Fruit fly (Drosophila melanogaster) whole organism, wandering third instar larva: ENCODE data around the gene Cep135.

Experiments used
- Abd-B ChIP-seq: fragments of >200 bp; optimal IDR thresholded peaks from 2 replicates; lab custom pipeline; 2017; ENCODE audit warnings: missing biosample characterization, missing genetic modification characterization
- CG9705 ChIP-seq: fragments of 200-800 bp; sonication (Bioruptor generic); optimal IDR thresholded peaks from 2 replicates; lab custom pipeline; 2018; ENCODE audit warnings: missing biosample characterization, mild to moderate bottlenecking, missing genetic modification characterization
- Hr78 ChIP-seq: fragments of >200 bp; optimal IDR thresholded peaks from 2 replicates; lab custom pipeline; 2017; ENCODE audit warnings: missing biosample characterization, missing genetic modification characterization
- Hr83 ChIP-seq: fragments of 200-300 bp; sonication (Bioruptor generic); optimal IDR thresholded peaks from 2 replicates; lab custom pipeline; 2016; ENCODE audit warnings: missing biosample characterization, mild to moderate bottlenecking, missing genetic modification characterization, moderate library complexity; ENCODE audit not compliant: poor library complexity, severe bottlenecking
- Rel ChIP-seq, 2 experiments: fragments of 200-800 bp; sonication (Bioruptor generic) in 1 of 2; optimal IDR thresholded peaks; 2 replicates in 1 of 2; 3 replicates in 1 of 2; lab custom pipeline; 2016 to 2019; ENCODE audit warnings: mild to moderate bottlenecking in 2 of 2, missing biosample characterization in 2 of 2, missing genetic modification characterization in 2 of 2, moderate library complexity in 1 of 2
- Sp1 ChIP-seq: fragments of 200-800 bp; sonication (Bioruptor generic); optimal IDR thresholded peaks from 3 replicates; lab custom pipeline; 2019; ENCODE audit warnings: missing biosample characterization, mild to moderate bottlenecking, missing genetic modification characterization, moderate library complexity
- Vsx2 ChIP-seq: fragments of 200-300, 225-300 bp; sonication (Bioruptor generic); optimal IDR thresholded peaks from 2 replicates; lab custom pipeline; 2018; ENCODE audit warnings: missing biosample characterization, missing genetic modification characterization; ENCODE audit not compliant: partially characterized antibody
- fru ChIP-seq: fragments of 200-800 bp; sonication (Bioruptor generic); optimal IDR thresholded peaks from 3 replicates; lab custom pipeline; 2016; ENCODE audit warnings: missing biosample characterization, mild to moderate bottlenecking, missing genetic modification characterization
- lola ChIP-seq: fragments of >200 bp; optimal IDR thresholded peaks from 2 replicates; lab custom pipeline; 2017; ENCODE audit warnings: missing biosample characterization, missing genetic modification characterization
- psq ChIP-seq: fragments of 200-800 bp; sonication (Bioruptor generic); optimal IDR thresholded peaks from 3 replicates; lab custom pipeline; 2017; ENCODE audit warnings: missing biosample characterization, mild to moderate bottlenecking, missing genetic modification characterization, moderate library complexity

DNA sequence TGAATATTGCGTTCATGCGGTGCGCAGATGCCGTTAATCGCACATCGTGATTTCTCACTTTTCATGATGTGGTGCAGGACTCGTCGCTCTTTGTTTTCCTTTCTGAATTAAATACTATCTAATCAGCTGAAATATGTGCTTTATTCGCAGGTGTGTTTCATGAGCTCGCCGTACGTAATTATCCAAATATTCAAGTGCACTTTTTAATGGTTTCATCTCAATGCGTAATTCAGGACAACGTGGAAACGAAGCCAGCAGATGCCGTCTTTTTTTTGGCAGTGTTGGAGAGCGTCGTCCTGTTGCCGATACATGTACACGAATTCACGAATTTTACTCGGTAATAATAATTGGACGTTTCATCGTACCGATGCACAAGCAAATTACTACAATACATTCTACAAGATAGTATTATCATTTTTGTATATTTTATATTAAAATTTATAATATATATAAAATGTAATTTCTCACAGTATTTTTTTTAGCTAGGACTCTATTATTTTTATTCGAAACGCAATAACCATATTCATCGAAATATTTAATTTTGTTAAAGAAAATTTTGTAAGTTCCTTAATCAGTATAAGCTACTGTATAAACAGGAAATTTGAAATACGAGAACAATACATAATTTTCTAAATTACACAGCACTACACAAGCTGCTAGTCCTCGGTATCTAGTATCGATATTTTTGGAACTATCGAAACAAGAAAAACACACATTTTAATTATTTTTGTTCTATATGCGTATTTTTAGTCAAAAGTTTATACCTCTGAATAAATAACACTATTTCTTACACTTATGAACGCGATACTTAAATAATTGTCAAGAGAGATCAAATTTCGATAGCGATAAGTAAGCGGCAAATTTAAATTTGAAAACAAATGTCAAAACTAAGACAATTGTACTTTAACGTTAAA, 20.4 kb downstream of the Cep135 start, which contains the start of gene CG12316:
- no peak for TF ChIP-seq lola
- no peak for TF ChIP-seq Abd-B (GFP tag; lab: Kevin White, UChicago)
- no peak for TF ChIP-seq Vsx2
- TF ChIP-seq Rel (GFP tag; optimal IDR thresholded peaks at IDR 0.05; lab: Kevin White, UChicago) = peak; percentile 72
- peak; percentile 86 for TF ChIP-seq Rel (tag; optimal IDR thresholded peaks at IDR 0.05; lab: Kevin White, UChicago)
- TF ChIP-seq Hr78 = no peak
- TF ChIP-seq Hr83 = peak; percentile 31
- TF ChIP-seq Sp1 (GFP tag; lab: Kevin White, UChicago) = peak; percentile 97
- TF ChIP-seq psq (GFP tag; lab: Kevin White, UChicago) = peak; percentile 90
- peak; percentile 98 for TF ChIP-seq fru (GFP tag; lab: Kevin White, UChicago)
- peak; percentile 96 for TF ChIP-seq CG9705 (GFP tag; lab: Kevin White, UChicago)
